Worm (Caenorhabditis elegans): ENCODE measurements around the gene Y57G11C.52.
A peak's percentile ranks its signal among the peaks of the same experiment; 100 is the strongest.

Gene Y57G11C.52

ce11 chrIV:14869844-14870433, 16.1 kb downstream of the Y57G11C.52 start (continued):
- TF ChIP-seq skn-1 (tag; optimal IDR thresholded peaks at IDR 0.05) (no peak), mbf-1 (tag; optimal IDR thresholded peaks at IDR 0.05) (no peak), blmp-1 (tag; optimal IDR thresholded peaks at IDR 0.05; ENCODE audit: insufficient read depth) (no peak), lin-39 (tag; optimal IDR thresholded peaks at IDR 0.05) (no peak), ztf-1 (GFP tag; conservative IDR thresholded peaks at IDR 0.05) (no peak), Y55F3AM.14 (GFP tag; optimal IDR thresholded peaks at IDR 0.05) (no peak), snpc-4 (tag; optimal IDR thresholded peaks at IDR 0.05) (no peak), sma-3 (GFP tag; optimal IDR thresholded peaks at IDR 0.05) (peak; percentile 69), ceh-16 (tag; optimal IDR thresholded peaks at IDR 0.05) (no peak), unc-62 (GFP tag; optimal IDR thresholded peaks at IDR 0.05) (no peak), egl-27 (tag; optimal IDR thresholded peaks at IDR 0.05) (peak; percentile 26), gmeb-1 (tag; optimal IDR thresholded peaks at IDR 0.05) (peak; percentile 16), nhr-237 (tag; optimal IDR thresholded peaks at IDR 0.05) (no peak), nhr-11 (tag; optimal IDR thresholded peaks at IDR 0.05) (no peak), sem-4 (tag; optimal IDR thresholded peaks at IDR 0.05) (peak; percentile 30), aly-2 (tag; optimal IDR thresholded peaks at IDR 0.05) (no peak), fos-1 (tag; optimal IDR thresholded peaks at IDR 0.05) (no peak), ztf-4 (tag; optimal IDR thresholded peaks at IDR 0.05) (no peak), F13H6.1 (tag; optimal IDR thresholded peaks at IDR 0.05) (no peak), lsy-2 (tag; optimal IDR thresholded peaks at IDR 0.05) (no peak), nhr-6 (tag; optimal IDR thresholded peaks at IDR 0.05) (no peak)

ce11 chrIV:14872320-14872719, 18.5 kb downstream of the Y57G11C.52 start:
- peak; percentile 4 for TF ChIP-seq blmp-1 (tag; optimal IDR thresholded peaks at IDR 0.05; ENCODE audit: insufficient read depth)
- TF ChIP-seq nhr-6 (tag; optimal IDR thresholded peaks at IDR 0.05) = no peak
- peak; percentile 89 for TF ChIP-seq F13H6.1 (tag; optimal IDR thresholded peaks at IDR 0.05)
- peak; percentile 64 for TF ChIP-seq nhr-25 (tag; optimal IDR thresholded peaks at IDR 0.05)
- TF ChIP-seq gmeb-1 (tag; optimal IDR thresholded peaks at IDR 0.05) = peak; percentile 8
- TF ChIP-seq sma-9 (GFP tag; optimal IDR thresholded peaks at IDR 0.05) = peak; percentile 70
- TF ChIP-seq sma-9 (tag; optimal IDR thresholded peaks at IDR 0.05) = no peak
- no peak for TF ChIP-seq nhr-10 (tag; optimal IDR thresholded peaks at IDR 0.05)
- no peak for TF ChIP-seq ztf-11 (tag; optimal IDR thresholded peaks at IDR 0.05)
- TF ChIP-seq peb-1 (tag; optimal IDR thresholded peaks at IDR 0.05) = no peak
- peak; percentile 77 for TF ChIP-seq nhr-21 (tag; optimal IDR thresholded peaks at IDR 0.05)
- TF ChIP-seq fos-1 (tag; optimal IDR thresholded peaks at IDR 0.05) = peak; percentile 64
- TF ChIP-seq mab-5 (tag; optimal IDR thresholded peaks at IDR 0.05) = no peak
- TF ChIP-seq lsy-2 (tag; optimal IDR thresholded peaks at IDR 0.05) = peak in 1 of 2 experiments; percentile 36
- TF ChIP-seq sem-4 (tag; optimal IDR thresholded peaks at IDR 0.05) = no peak
- no peak for TF ChIP-seq lin-39 (tag; optimal IDR thresholded peaks at IDR 0.05)
- TF ChIP-seq C34F6.9 (tag; optimal IDR thresholded peaks at IDR 0.05) = peak; percentile 30
- no peak for TF ChIP-seq nhr-12 (tag; optimal IDR thresholded peaks at IDR 0.05)
- no peak for TF ChIP-seq unc-62 (GFP tag; optimal IDR thresholded peaks at IDR 0.05)
- TF ChIP-seq Y55F3AM.14 (GFP tag; optimal IDR thresholded peaks at IDR 0.05) = no peak
- TF ChIP-seq ZK546.5 (tag; optimal IDR thresholded peaks at IDR 0.05) = no peak
- peak; percentile 87 for TF ChIP-seq sma-3 (GFP tag; optimal IDR thresholded peaks at IDR 0.05)
- TF ChIP-seq egl-27 (tag; optimal IDR thresholded peaks at IDR 0.05) = peak; percentile 64
- TF ChIP-seq ztf-1 (GFP tag; conservative IDR thresholded peaks at IDR 0.05) = no peak
- TF ChIP-seq nhr-237 (tag; optimal IDR thresholded peaks at IDR 0.05) = no peak
- no peak for TF ChIP-seq alr-1 (tag; optimal IDR thresholded peaks at IDR 0.05)
- TF ChIP-seq lin-13 (GFP tag; optimal IDR thresholded peaks at IDR 0.05) = peak; percentile 2
- TF ChIP-seq nhr-129 (tag; optimal IDR thresholded peaks at IDR 0.05) = peak; percentile 90
- peak; percentile 19 for TF ChIP-seq crh-2 (tag; optimal IDR thresholded peaks at IDR 0.05)
- no peak for TF ChIP-seq snpc-4 (tag; optimal IDR thresholded peaks at IDR 0.05)
- TF ChIP-seq ztf-4 (tag; optimal IDR thresholded peaks at IDR 0.05) = no peak
- no peak for TF ChIP-seq elt-3 (tag; optimal IDR thresholded peaks at IDR 0.05)
- TF ChIP-seq ceh-16 (tag; optimal IDR thresholded peaks at IDR 0.05) = peak; percentile 10

- TF ChIP-seq sma-9 (GFP tag; optimal IDR thresholded peaks at IDR 0.05) (peak; percentile 68), sma-9 (tag; optimal IDR thresholded peaks at IDR 0.05) (no peak), nhr-129 (tag; optimal IDR thresholded peaks at IDR 0.05) (peak; percentile 96), elt-3 (tag; optimal IDR thresholded peaks at IDR 0.05) (no peak), gmeb-1 (tag; optimal IDR thresholded peaks at IDR 0.05) (peak; percentile 49), R02D3.7 (tag; optimal IDR thresholded peaks at IDR 0.05) (no peak), blmp-1 (tag; optimal IDR thresholded peaks at IDR 0.05; ENCODE audit: insufficient read depth) (no peak), nhr-25 (tag; optimal IDR thresholded peaks at IDR 0.05) (peak; percentile 3), crh-2 (tag; optimal IDR thresholded peaks at IDR 0.05) (peak; percentile 59), lin-11 (tag; optimal IDR thresholded peaks at IDR 0.05) (no peak), ZK546.5 (tag; optimal IDR thresholded peaks at IDR 0.05) (no peak), C34F6.9 (tag; optimal IDR thresholded peaks at IDR 0.05) (no peak), ceh-16 (tag; optimal IDR thresholded peaks at IDR 0.05) (no peak), fos-1 (tag; optimal IDR thresholded peaks at IDR 0.05) (peak; percentile 76), sma-3 (GFP tag; optimal IDR thresholded peaks at IDR 0.05) (peak; percentile 60), Y55F3AM.14 (GFP tag; optimal IDR thresholded peaks at IDR 0.05) (no peak), egl-27 (tag; optimal IDR thresholded peaks at IDR 0.05) (peak; percentile 44), F13H6.1 (tag; optimal IDR thresholded peaks at IDR 0.05) (peak; percentile 91), sem-4 (tag; optimal IDR thresholded peaks at IDR 0.05) (no peak), mbf-1 (tag; optimal IDR thresholded peaks at IDR 0.05) (no peak)
Observed at ce11 chrIV:14874926-14875570, 21.2 kb downstream of the Y57G11C.52 start.

Data from whole organism, L2 larva.